Fruit fly (Drosophila melanogaster): ENCODE measurements around the gene Ir68a.

Gene Ir68a

DNA sequence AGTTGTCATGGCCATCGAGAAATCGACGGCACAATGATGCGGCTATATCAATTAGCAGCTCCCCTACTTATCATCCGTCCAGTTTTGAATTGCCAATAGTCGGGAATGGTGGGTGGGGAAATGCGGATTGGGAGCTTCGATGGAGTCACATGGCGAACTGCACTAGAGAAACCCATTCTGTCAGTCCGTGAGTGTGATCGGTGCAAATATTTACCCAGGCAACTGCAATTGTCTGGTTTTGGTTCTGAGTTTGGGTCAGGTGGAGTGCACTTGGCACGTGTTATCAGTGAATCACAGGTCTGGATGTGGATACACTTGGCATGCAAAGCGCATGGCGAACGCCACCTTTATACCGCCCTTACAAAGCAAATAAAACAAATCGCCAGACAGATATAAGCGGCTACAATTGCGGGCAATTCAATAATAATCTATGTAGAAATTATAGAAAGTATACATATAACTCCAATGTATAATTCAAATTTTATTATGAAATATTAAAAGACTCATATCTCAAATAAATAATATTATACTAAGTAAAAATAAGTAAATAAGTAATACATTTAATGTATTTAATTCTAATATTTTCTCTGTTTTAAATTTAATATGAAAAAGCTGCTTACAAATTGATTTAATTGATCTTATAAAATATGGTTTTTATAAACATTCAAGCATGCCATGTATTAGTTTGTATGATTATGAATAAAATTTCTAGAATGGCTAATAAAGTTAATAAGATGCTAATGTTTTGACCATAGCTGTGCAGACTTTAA, 36.4 kb upstream of the Ir68a start (continued):
- TF ChIP-seq CG2199 (GFP tag; IDR thresholded peaks at IDR 0.05) (no peak), ems (GFP tag; optimal IDR thresholded peaks at IDR 0.05) (no peak), gt (GFP tag; IDR thresholded peaks at IDR 0.05) (no peak), Hmr (GFP tag; optimal IDR thresholded peaks at IDR 0.05) (peak; percentile 18), ken (GFP tag; IDR thresholded peaks at IDR 0.05) (no peak), CG2120 (GFP tag; optimal IDR thresholded peaks at IDR 0.05) (no peak), sqz (GFP tag; optimal IDR thresholded peaks at IDR 0.05) (no peak), CG11723 (GFP tag; optimal IDR thresholded peaks at IDR 0.05) (no peak), pita (GFP tag; optimal IDR thresholded peaks at IDR 0.05) (no peak), HmgZ (tag; optimal IDR thresholded peaks at IDR 0.05) (no peak), Camta (GFP tag; optimal IDR thresholded peaks at IDR 0.05) (no peak), dan (GFP tag; IDR thresholded peaks at IDR 0.05) (no peak), CG17361 (GFP tag; IDR thresholded peaks at IDR 0.05) (peak; percentile 71), CG7839 (tag; optimal IDR thresholded peaks at IDR 0.05) (peak; percentile 66), trem (tag; optimal IDR thresholded peaks at IDR 0.05) (no peak), grn (GFP tag; optimal IDR thresholded peaks at IDR 0.05) (no peak), ash1 (GFP tag; optimal IDR thresholded peaks at IDR 0.05) (no peak), ci (GFP tag; IDR thresholded peaks at IDR 0.05) (peak; percentile 52; the same call in 1 of the 3 replicates), Gug (GFP tag; IDR thresholded peaks at IDR 0.05) (no peak), Jarid2 (GFP tag; optimal IDR thresholded peaks at IDR 0.05) (no peak), CG11696 (GFP tag; IDR thresholded peaks at IDR 0.05) (peak; percentile 59), CkIIα-i1 (GFP tag; IDR thresholded peaks at IDR 0.05) (no peak), HHEX (GFP tag; optimal IDR thresholded peaks at IDR 0.05) (no peak), tgo (GFP tag; IDR thresholded peaks at IDR 0.05) (no peak), Dip2 (GFP tag; IDR thresholded peaks at IDR 0.05) (no peak), jumu (GFP tag; optimal IDR thresholded peaks at IDR 0.05) (no peak), sens-2 (GFP tag; IDR thresholded peaks at IDR 0.05) (peak; percentile 52; the same call in 1 of the 2 replicates), CG11398 (GFP tag; optimal IDR thresholded peaks at IDR 0.05) (no peak), gcm (GFP tag; optimal IDR thresholded peaks at IDR 0.05) (no peak), Dp (GFP tag; optimal IDR thresholded peaks at IDR 0.05) (no peak), tx (GFP tag; optimal IDR thresholded peaks at IDR 0.05) (no peak), schlank (tag; optimal IDR thresholded peaks at IDR 0.05) (no peak), CG42726 (GFP tag; IDR thresholded peaks at IDR 0.05; ENCODE audit: partially characterized antibody) (no peak), slp2 (GFP tag; optimal IDR thresholded peaks at IDR 0.05) (no peak), CG5180 (GFP tag; optimal IDR thresholded peaks at IDR 0.05) (no peak), Ravus (GFP tag; IDR thresholded peaks at IDR 0.05) (no peak), CG1792 (GFP tag; optimal IDR thresholded peaks at IDR 0.05) (no peak), CG8089 (GFP tag; optimal IDR thresholded peaks at IDR 0.05) (no peak), Dad (GFP tag; optimal IDR thresholded peaks at IDR 0.05) (no peak), CG9817 (tag; optimal IDR thresholded peaks at IDR 0.05) (no peak), crol (GFP tag; IDR thresholded peaks at IDR 0.05) (no peak), pnt (GFP tag; optimal IDR thresholded peaks at IDR 0.05) (no peak), CG11456 (GFP tag; IDR thresholded peaks at IDR 0.05) (no peak), sr (GFP tag; IDR thresholded peaks at IDR 0.05) (no peak), E2f1 (GFP tag; IDR thresholded peaks at IDR 0.05) (no peak), CG17829 (tag; optimal IDR thresholded peaks at IDR 0.05) (peak; percentile 33), CG32772 (GFP tag; IDR thresholded peaks at IDR 0.05) (no peak), Lpt (GFP tag; optimal IDR thresholded peaks at IDR 0.05) (no peak), ab (GFP tag; optimal IDR thresholded peaks at IDR 0.05) (no peak), Usf (GFP tag; optimal IDR thresholded peaks at IDR 0.05) (no peak), ara (GFP tag; IDR thresholded peaks at IDR 0.05) (no peak), aop (GFP tag; IDR thresholded peaks at IDR 0.05) (no peak)

All from whole organism, embryonic.